Worm (Caenorhabditis elegans): Measurements from ENCODE around the gene K10D11.7.

K10D11.7 gene

DNA sequence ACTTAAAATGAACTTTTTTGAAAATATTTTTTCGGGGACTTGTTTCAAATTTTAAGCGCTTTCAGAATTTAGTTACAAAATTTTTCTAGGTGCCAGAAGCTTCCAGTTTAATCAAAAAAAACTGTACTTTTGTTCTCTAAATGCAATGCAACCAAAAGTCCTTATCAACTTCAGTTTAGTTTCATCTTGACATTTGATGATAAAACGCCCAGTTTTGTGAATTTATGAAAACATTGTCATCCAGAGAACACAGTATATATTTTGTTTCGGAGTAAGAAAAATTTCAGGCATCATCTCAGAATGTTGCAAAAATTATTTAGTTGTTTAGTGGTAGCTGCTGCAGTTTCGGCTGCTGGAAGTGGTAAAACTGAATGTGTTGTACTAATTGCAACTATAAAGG, 38.1 kb downstream of the K10D11.7 start, which contains the start of gene F55G11.6:
TSS of gene F55G11.6 (plus strand) at position 301 of the 400 bp plus-strand sequence.
- TF ChIP-seq nhr-28 (tag; optimal IDR thresholded peaks at IDR 0.05) (no peak), lin-13 (tag; optimal IDR thresholded peaks at IDR 0.05) (no peak), unc-120 (tag; optimal IDR thresholded peaks at IDR 0.05; ENCODE audit: poor library complexity, severe bottlenecking) (no peak), mls-2 (tag; optimal IDR thresholded peaks at IDR 0.05) (no peak), cnd-1 (tag; optimal IDR thresholded peaks at IDR 0.05) (no peak), snpc-4 (tag; optimal IDR thresholded peaks at IDR 0.05) (no peak), bed-3 (GFP tag; optimal IDR thresholded peaks at IDR 0.05) (no peak), ztf-11 (tag; optimal IDR thresholded peaks at IDR 0.05) (no peak), nhr-2 (tag; optimal IDR thresholded peaks at IDR 0.05) (no peak), elt-3 (tag; optimal IDR thresholded peaks at IDR 0.05) (no peak), tbx-8 (GFP tag; optimal IDR thresholded peaks at IDR 0.05) (no peak), ces-1 (GFP tag; optimal IDR thresholded peaks at IDR 0.05) (no peak), nhr-76 (tag; optimal IDR thresholded peaks at IDR 0.05) (no peak), drap-1 (GFP tag; optimal IDR thresholded peaks at IDR 0.05) (no peak), ceh-43 (GFP tag; optimal IDR thresholded peaks at IDR 0.05) (no peak), pha-4 (tag; optimal IDR thresholded peaks at IDR 0.05) (no peak), unc-62 (GFP tag; optimal IDR thresholded peaks at IDR 0.05) (no peak), M03D4.4 (tag; optimal IDR thresholded peaks at IDR 0.05) (no peak)

DNA sequence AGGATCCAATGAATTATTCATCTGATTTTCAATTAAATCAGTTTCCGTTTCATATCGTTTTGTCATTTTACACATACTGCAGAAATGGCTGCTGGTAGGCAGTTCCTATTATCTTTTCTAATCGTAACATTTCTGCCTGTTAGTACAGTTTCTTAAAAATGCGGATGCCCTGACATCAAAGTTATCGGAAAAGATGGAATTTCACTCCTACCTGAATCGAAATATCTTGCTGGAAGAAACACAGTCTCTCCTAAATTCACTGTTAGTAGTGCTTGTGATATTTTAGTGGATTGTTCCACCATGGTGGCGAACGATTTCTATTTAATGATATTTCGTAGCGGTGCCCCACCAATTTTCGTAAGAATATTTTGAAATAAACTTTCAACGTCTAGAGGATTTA, 47.3 kb downstream of the K10D11.7 start, which contains the start of gene F55G11.10:
TSS of gene F55G11.10 (plus strand) at position 301 of the 400 bp plus-strand sequence.
- TF ChIP-seq elt-3 (tag; optimal IDR thresholded peaks at IDR 0.05) (no peak), bed-3 (GFP tag; optimal IDR thresholded peaks at IDR 0.05) (no peak), mls-2 (tag; optimal IDR thresholded peaks at IDR 0.05) (no peak), lsy-2 (tag; optimal IDR thresholded peaks at IDR 0.05) (no peak), cnd-1 (tag; optimal IDR thresholded peaks at IDR 0.05) (no peak)

DNA sequence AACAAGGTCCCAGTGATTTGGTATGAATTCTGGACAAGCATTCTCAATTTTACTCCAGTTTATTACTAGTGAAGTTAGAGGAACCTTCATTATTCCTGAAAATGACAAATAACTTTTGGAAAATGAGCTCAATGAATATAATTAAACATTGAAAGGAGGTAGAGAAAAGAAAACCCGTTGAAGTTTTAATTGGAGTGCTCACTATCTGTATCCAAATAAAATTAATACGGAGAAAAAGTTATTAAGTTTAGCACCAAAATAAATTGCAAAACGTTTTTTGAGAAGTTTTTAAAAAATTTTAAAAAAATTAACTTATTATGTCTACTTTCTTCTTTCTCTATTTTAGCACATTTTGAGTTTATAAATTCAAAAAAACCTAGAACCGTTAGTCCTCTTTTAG, 49.3 kb downstream of the K10D11.7 start, which contains the start of gene F55G11.1:
TSS of gene F55G11.1 (minus strand) at position 101 of the 400 bp plus-strand sequence.
- TF ChIP-seq ztf-11 (tag; optimal IDR thresholded peaks at IDR 0.05) (no peak), mab-5 (tag; optimal IDR thresholded peaks at IDR 0.05) (no peak), ham-2 (GFP tag; optimal IDR thresholded peaks at IDR 0.05) (no peak), ceh-43 (GFP tag; optimal IDR thresholded peaks at IDR 0.05) (no peak), sem-2 (GFP tag; optimal IDR thresholded peaks at IDR 0.05) (no peak), elt-1 (tag; optimal IDR thresholded peaks at IDR 0.05; ENCODE audit: borderline replicate concordance, insufficient read depth) (no peak), nhr-28 (tag; optimal IDR thresholded peaks at IDR 0.05) (no peak), cnd-1 (tag; optimal IDR thresholded peaks at IDR 0.05) (no peak), zip-8 (tag; optimal IDR thresholded peaks at IDR 0.05) (no peak), M03D4.4 (tag; optimal IDR thresholded peaks at IDR 0.05) (no peak), bed-3 (GFP tag; optimal IDR thresholded peaks at IDR 0.05) (no peak), elt-3 (tag; optimal IDR thresholded peaks at IDR 0.05) (no peak), nhr-237 (tag; optimal IDR thresholded peaks at IDR 0.05) (no peak)

Data from whole organism, mixed stage, embryonic.